Fruit fly (Drosophila melanogaster): ENCODE measurements around the gene Drak.

Gene Drak

DNA sequence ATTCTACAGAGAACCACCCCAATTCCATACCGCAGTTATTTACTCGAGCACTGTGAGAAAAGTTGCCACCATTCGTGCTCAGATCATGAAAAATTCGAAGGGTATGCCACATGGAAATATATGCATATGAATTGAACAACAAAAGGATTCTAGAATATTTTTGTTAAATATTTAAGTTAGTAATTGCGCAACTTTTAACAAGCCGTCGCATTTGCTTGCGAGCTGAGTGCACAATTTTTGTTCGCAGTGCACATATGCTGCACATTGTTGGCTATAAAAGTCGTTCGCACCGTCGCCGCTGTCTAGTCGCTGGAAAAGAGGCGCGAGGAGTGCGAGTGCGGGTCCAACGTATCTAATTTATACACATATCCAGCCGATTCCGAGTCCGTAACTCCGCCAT, 16.2 kb upstream of the Drak start, which contains the start of gene Cyp4g15:
Cyp4g15 (plus strand) TSS at position 301 of the 400 bp plus-strand sequence.
- peak; percentile 78 for TF ChIP-seq Ets65A (GFP tag)
- no peak for TF ChIP-seq hth (optimal IDR thresholded peaks at IDR 0.05)
- no peak for TF ChIP-seq CG10959 (GFP tag; IDR thresholded peaks at IDR 0.05)
- 0 out of 3 replicates have a peak, but pooled peaks have one; percentile 15 for TF ChIP-seq row (GFP tag; IDR thresholded peaks at IDR 0.05)
- no peak for TF ChIP-seq CG9727 (GFP tag; optimal IDR thresholded peaks at IDR 0.05)
- TF ChIP-seq sens (GFP tag), result peak; percentile 73

- TF ChIP-seq CG14667 (GFP tag; IDR thresholded peaks at IDR 0.05), result no peak
- TF ChIP-seq Xrp1 (GFP tag; IDR thresholded peaks at IDR 0.05), result 0 out of 2 replicates have a peak, but pooled peaks have one; percentile 9
- TF ChIP-seq knrl (GFP tag; IDR thresholded peaks at IDR 0.05; ENCODE audit: partially characterized antibody), result 0 out of 3 replicates have a peak, but pooled peaks have one; percentile 11
- TF ChIP-seq Dp (GFP tag; optimal IDR thresholded peaks at IDR 0.05), result peak; percentile 93
- TF ChIP-seq corto (GFP tag; optimal IDR thresholded peaks at IDR 0.05), result no peak
- peak; percentile 6; the same call in 1 of the 2 replicates for TF ChIP-seq slbo (GFP tag; IDR thresholded peaks at IDR 0.05)
- TF ChIP-seq CG9876 (GFP tag; optimal IDR thresholded peaks at IDR 0.05), result no peak
- TF ChIP-seq Med (GFP tag), result peak; percentile 87
- no peak for TF ChIP-seq CG16779 (GFP tag; IDR thresholded peaks at IDR 0.05)
- no peak for TF ChIP-seq CG30403 (GFP tag; optimal IDR thresholded peaks at IDR 0.05)
- peak; percentile 30 for TF ChIP-seq CHES-1-like (GFP tag; optimal IDR thresholded peaks at IDR 0.05)
- TF ChIP-seq Sin3A (optimal IDR thresholded peaks at IDR 0.05), result peak; percentile 11
- peak; percentile 93 for TF ChIP-seq E2f2 (GFP tag; IDR thresholded peaks at IDR 0.05)
- TF ChIP-seq Mrtf (GFP tag; IDR thresholded peaks at IDR 0.05), result no peak
- no peak for TF ChIP-seq Mes4 (GFP tag; optimal IDR thresholded peaks at IDR 0.05)
- TF ChIP-seq Sox102F (GFP tag; optimal IDR thresholded peaks at IDR 0.05), result no peak
- no peak for TF ChIP-seq CG3163 (GFP tag; optimal IDR thresholded peaks at IDR 0.05)
- TF ChIP-seq Hmr (GFP tag; optimal IDR thresholded peaks at IDR 0.05), result peak; percentile 28
- TF ChIP-seq CG4328 (GFP tag; optimal IDR thresholded peaks at IDR 0.05), result no peak
- peak; percentile 39; the same call in 2 of the 3 replicates for TF ChIP-seq CG16813 (GFP tag; IDR thresholded peaks at IDR 0.05; ENCODE audit: partially characterized antibody)
- TF ChIP-seq z (GFP tag; IDR thresholded peaks at IDR 0.05), result no peak
- TF ChIP-seq eyg (GFP tag; optimal IDR thresholded peaks at IDR 0.05), result no peak
- peak; percentile 44 for TF ChIP-seq Myb (GFP tag; optimal IDR thresholded peaks at IDR 0.05)
- TF ChIP-seq Dll (GFP tag; IDR thresholded peaks at IDR 0.05; ENCODE audit: partially characterized antibody), result peak; percentile 50; the same call in 1 of the 4 replicates
- peak; percentile 49 for TF ChIP-seq unc-4 (GFP tag; IDR thresholded peaks at IDR 0.05; ENCODE audit: partially characterized antibody)
- TF ChIP-seq usp (GFP tag; optimal IDR thresholded peaks at IDR 0.05), result no peak
- TF ChIP-seq kni (GFP tag; optimal IDR thresholded peaks at IDR 0.05), result no peak
- TF ChIP-seq CG2116 (GFP tag; optimal IDR thresholded peaks at IDR 0.05), result peak; percentile 14
- peak; percentile 49; the same call in 1 of the 3 replicates for TF ChIP-seq ci (GFP tag; IDR thresholded peaks at IDR 0.05)
- peak; percentile 78 for TF ChIP-seq MESR4 (GFP tag; optimal IDR thresholded peaks at IDR 0.05)
- TF ChIP-seq ems (GFP tag; optimal IDR thresholded peaks at IDR 0.05), result no peak
- TF ChIP-seq chinmo (GFP tag; IDR thresholded peaks at IDR 0.05; ENCODE audit: partially characterized antibody), result 0 out of 4 replicates have a peak, but pooled peaks have one; percentile 34
- no peak for TF ChIP-seq tgo (GFP tag; IDR thresholded peaks at IDR 0.05)
- no peak for TF ChIP-seq CG12155 (GFP tag; optimal IDR thresholded peaks at IDR 0.05)
- no peak for TF ChIP-seq lab (GFP tag; optimal IDR thresholded peaks at IDR 0.05)
- TF ChIP-seq CG6791 (GFP tag; IDR thresholded peaks at IDR 0.05; ENCODE audit: partially characterized antibody), result 0 out of 3 replicates have a peak, but pooled peaks have one; percentile 26
- TF ChIP-seq pita (GFP tag; optimal IDR thresholded peaks at IDR 0.05), result no peak
- no peak for TF ChIP-seq CG14050 (GFP tag; IDR thresholded peaks at IDR 0.05)
- no peak for TF ChIP-seq gsb (GFP tag; IDR thresholded peaks at IDR 0.05)
- TF ChIP-seq CG42726 (GFP tag; IDR thresholded peaks at IDR 0.05; ENCODE audit: partially characterized antibody), result peak; percentile 33; the same call in 1 of the 2 replicates
- TF ChIP-seq CG3281 (GFP tag; optimal IDR thresholded peaks at IDR 0.05), result no peak
- TF ChIP-seq amos (GFP tag; IDR thresholded peaks at IDR 0.05; ENCODE audit: partially characterized antibody), result peak; percentile 53; the same call in 1 of the 2 replicates
- TF ChIP-seq CG10267 (tag; optimal IDR thresholded peaks at IDR 0.05), result peak; percentile 93
- peak; percentile 7 for TF ChIP-seq gro (GFP tag; optimal IDR thresholded peaks at IDR 0.05)
These were observed 9.6 kb upstream of the Drak start, which contains the start of gene Uba5 for dm6 chrX:11483297-11483696. Gene Uba5, plus strand, starts transcription at chrX:11483518.

All from whole organism, embryonic.